Fruit fly (Drosophila melanogaster) whole organism: Measurements from ENCODE around the gene mRpL19.

ENCODE experiments used
- psq ChIP-seq: fragments of >200 bp; optimal IDR thresholded peaks from 2 replicates; lab custom pipeline; 2017
- usp ChIP-seq: fragments of >200 bp; optimal IDR thresholded peaks from 2 replicates; lab custom pipeline; 2017; ENCODE audit warnings: missing biosample characterization, missing genetic modification characterization, mixed read lengths

DNA sequence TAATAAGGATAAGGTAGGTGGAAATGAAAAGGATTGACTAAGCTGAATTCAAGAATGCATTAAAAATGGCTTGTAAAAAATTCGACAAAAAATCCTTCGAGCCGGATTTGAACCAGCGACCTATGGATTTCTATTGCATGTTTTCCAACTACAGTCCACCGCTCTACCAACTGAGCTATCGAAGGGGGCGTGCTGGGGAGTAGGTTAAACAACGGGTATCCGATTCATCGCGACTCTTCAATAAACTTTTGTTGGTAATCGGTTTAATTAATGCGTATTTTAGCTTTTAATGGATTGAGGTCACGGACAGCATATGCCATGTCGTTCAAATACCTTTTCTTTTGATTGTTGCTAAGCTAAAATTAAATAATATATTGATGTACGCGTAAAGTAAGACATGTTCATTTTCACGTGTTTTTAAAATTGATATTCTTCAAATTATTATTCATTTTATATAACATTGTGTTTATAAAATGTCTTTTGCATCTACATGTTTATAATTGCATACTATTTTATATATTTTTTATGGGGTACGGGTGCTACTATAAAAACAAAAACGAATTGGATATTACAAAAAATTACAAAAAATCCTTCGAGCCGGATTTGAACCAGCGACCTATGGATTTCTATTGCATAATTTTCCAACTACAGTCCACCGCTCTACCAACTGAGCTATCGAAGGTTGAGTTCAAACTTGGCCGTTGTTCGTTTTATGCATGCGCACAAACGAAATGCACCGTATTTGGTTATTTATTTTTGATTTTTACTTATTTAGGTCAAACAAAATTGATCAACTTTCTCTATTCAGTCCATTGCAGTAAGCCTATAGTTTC lies 5.7 kb upstream of the mRpL19 start:
- TF ChIP-seq usp (GFP tag; lab: Kevin White, UChicago), result no peak
- TF ChIP-seq psq (lab: Kevin White, UChicago), result no peak
